Worm (Caenorhabditis elegans) whole organism, dauer: ENCODE measurements around the gene nhr-155.

Experiments
- unc-62 ChIP-seq: sonication (generic microtip); optimal IDR thresholded peaks from 2 replicates; lab custom pipeline; 2017; ENCODE audit warnings: missing biosample characterization, missing genetic modification reagents, missing genetic modification characterization

Gene nhr-155

ce11 chrV:539040-539510 is at the start of gene nhr-155:
Gene nhr-155, plus strand, starts transcription at chrV:539460.
- TF ChIP-seq unc-62 (GFP tag; lab: Kevin White, UChicago) = no peak

- TF ChIP-seq unc-62 (GFP tag; lab: Kevin White, UChicago) = no peak
Observed at ce11 chrV:491432-491831, 47.8 kb upstream of the nhr-155 start, which contains the start of gene str-196. Gene str-196, plus strand, starts transcription at chrV:491732.

ce11 chrV:494284-494683 is 45.0 kb upstream of the nhr-155 start, which contains the start of gene nhr-131:
Gene nhr-131, plus strand, starts transcription at chrV:494370.
- TF ChIP-seq unc-62 (GFP tag; lab: Kevin White, UChicago) = no peak

ce11 chrV:497399-497798 is 41.9 kb upstream of the nhr-155 start, which contains the start of gene T01G6.1:
Gene T01G6.1, plus strand, starts transcription at chrV:497699.
- TF ChIP-seq unc-62 (GFP tag; lab: Kevin White, UChicago) = no peak

ce11 chrV:500535-500934 is 38.7 kb upstream of the nhr-155 start:
- no peak for TF ChIP-seq unc-62 (GFP tag; lab: Kevin White, UChicago)

ce11 chrV:501230-501629 is 38.0 kb upstream of the nhr-155 start, which contains the start of gene str-256:
Gene str-256, minus strand, starts transcription at chrV:501330.
- no peak for TF ChIP-seq unc-62 (GFP tag; lab: Kevin White, UChicago)

ce11 chrV:502803-503273 is 36.4 kb upstream of the nhr-155 start, which contains the start of gene T01G6.10:
Gene T01G6.10, minus strand, starts transcription at chrV:503223.
- TF ChIP-seq unc-62 (GFP tag; lab: Kevin White, UChicago) = no peak

- TF ChIP-seq unc-62 (GFP tag; lab: Kevin White, UChicago) = no peak
Observed at ce11 chrV:503728-504127, 35.5 kb upstream of the nhr-155 start, which contains the start of gene srlf-35. Gene srlf-35, plus strand, starts transcription at chrV:504028.

ce11 chrV:505191-505590 is 34.1 kb upstream of the nhr-155 start, which contains the start of gene srlf-19:
Gene srlf-19, plus strand, starts transcription at chrV:505491.
- no peak for TF ChIP-seq unc-62 (GFP tag; lab: Kevin White, UChicago)

ce11 chrV:512420-512819 is 26.8 kb upstream of the nhr-155 start, which contains the start of gene srh-37:
Gene srh-37, minus strand, starts transcription at chrV:512520.
- no peak for TF ChIP-seq unc-62 (GFP tag; lab: Kevin White, UChicago)

ce11 chrV:519445-519844 is 19.8 kb upstream of the nhr-155 start, which contains the start of gene nhr-210:
Gene nhr-210, minus strand, starts transcription at chrV:519545.
- TF ChIP-seq unc-62 (GFP tag; lab: Kevin White, UChicago) = no peak

ce11 chrV:521517-521916 is 17.7 kb upstream of the nhr-155 start, which contains the start of gene srw-107:
Gene srw-107, minus strand, starts transcription at chrV:521617.
- TF ChIP-seq unc-62 (GFP tag; lab: Kevin White, UChicago) = no peak

ce11 chrV:524058-524457 is 15.2 kb upstream of the nhr-155 start, which contains the start of gene lipl-3:
Gene lipl-3, minus strand, starts transcription at chrV:524218.
- no peak for TF ChIP-seq unc-62 (GFP tag; lab: Kevin White, UChicago)

ce11 chrV:525040-525439 is 14.2 kb upstream of the nhr-155 start, which contains the start of gene R11G11.16:
Gene R11G11.16, minus strand, starts transcription at chrV:525140.
- no peak for TF ChIP-seq unc-62 (GFP tag; lab: Kevin White, UChicago)

ce11 chrV:527602-528001 is 11.7 kb upstream of the nhr-155 start, which contains the start of gene srw-108:
Gene srw-108, plus strand, starts transcription at chrV:527902.
- TF ChIP-seq unc-62 (GFP tag; lab: Kevin White, UChicago) = no peak

ce11 chrV:532046-532445 is 7.2 kb upstream of the nhr-155 start, which contains the start of gene nhr-58:
Gene nhr-58, plus strand, starts transcription at chrV:532259.
- no peak for TF ChIP-seq unc-62 (GFP tag; lab: Kevin White, UChicago)

- no peak for TF ChIP-seq unc-62 (GFP tag; lab: Kevin White, UChicago)
Observed at ce11 chrV:534176-534575, 5.1 kb upstream of the nhr-155 start, which contains the start of gene nhr-132. Gene nhr-132, plus strand, starts transcription at chrV:534446.
